Fruit fly (Drosophila melanogaster): ENCODE results near the gene Coq6.
A peak's percentile ranks its signal among the peaks of the same experiment; 100 is the strongest.

Gene Coq6

dm6 chr2L:5523848-5524473 is 8.1 kb downstream of the Coq6 start, which contains the start of the genes Vps52 and Elp4 (continued):
- TF ChIP-seq caup (GFP tag; optimal IDR thresholded peaks at IDR 0.05; ENCODE audit: severe bottlenecking) (no peak), emc (GFP tag; optimal IDR thresholded peaks at IDR 0.05) (no peak), CG16779 (GFP tag; IDR thresholded peaks at IDR 0.05) (no peak), NC2α (GFP tag; optimal IDR thresholded peaks at IDR 0.05) (no peak), Hr39 (optimal IDR thresholded peaks at IDR 0.05) (no peak), CG8281 (tag; optimal IDR thresholded peaks at IDR 0.05) (no peak), fd102C (GFP tag; optimal IDR thresholded peaks at IDR 0.05) (no peak), pnt (GFP tag; optimal IDR thresholded peaks at IDR 0.05) (peak; percentile 20), E2f1 (GFP tag; IDR thresholded peaks at IDR 0.05) (peak; percentile 66), lbe (GFP tag; optimal IDR thresholded peaks at IDR 0.05) (no peak), bbx (GFP tag; IDR thresholded peaks at IDR 0.05; ENCODE audit: partially characterized antibody) (peak; percentile 65), dmrt11E (tag; optimal IDR thresholded peaks at IDR 0.05) (peak; percentile 78), CG34376 (GFP tag; optimal IDR thresholded peaks at IDR 0.05) (peak; percentile 49), bsh (GFP tag; optimal IDR thresholded peaks at IDR 0.05) (peak in 1 of 2 experiments; percentile 72), CG17359 (tag; optimal IDR thresholded peaks at IDR 0.05) (peak; percentile 75), CG11723 (GFP tag; optimal IDR thresholded peaks at IDR 0.05) (no peak), maf-S (GFP tag; optimal IDR thresholded peaks at IDR 0.05) (peak; percentile 48), Lim3 (GFP tag; IDR thresholded peaks at IDR 0.05) (no peak), sens (GFP tag) (peak; percentile 93), CG1792 (GFP tag; optimal IDR thresholded peaks at IDR 0.05) (peak; percentile 8), jigr1 (GFP tag; IDR thresholded peaks at IDR 0.05) (no peak), Nf-YA (GFP tag; IDR thresholded peaks at IDR 0.05) (no peak), CG6175 (GFP tag; IDR thresholded peaks at IDR 0.05) (no peak), CG1529 (GFP tag; optimal IDR thresholded peaks at IDR 0.05) (peak; percentile 27), CG7372 (GFP tag; IDR thresholded peaks at IDR 0.05) (peak; percentile 73), hkb (optimal IDR thresholded peaks at IDR 0.05) (no peak), hkb (GFP tag; IDR thresholded peaks at IDR 0.05) (peak; percentile 65), hb (GFP tag; IDR thresholded peaks at IDR 0.05; ENCODE audit: partially characterized antibody) (peak; percentile 83), prd (optimal IDR thresholded peaks at IDR 0.05) (no peak), prd (GFP tag; IDR thresholded peaks at IDR 0.05) (peak; percentile 75), dimm (GFP tag; IDR thresholded peaks at IDR 0.05) (no peak), CG9727 (GFP tag; optimal IDR thresholded peaks at IDR 0.05) (peak; percentile 85), CG18476 (GFP tag; optimal IDR thresholded peaks at IDR 0.05) (no peak), CG7786 (GFP tag; optimal IDR thresholded peaks at IDR 0.05) (peak; percentile 30), CG3065 (GFP tag; optimal IDR thresholded peaks at IDR 0.05) (no peak), sug (tag; optimal IDR thresholded peaks at IDR 0.05) (peak; percentile 85), Adf1 (GFP tag; IDR thresholded peaks at IDR 0.05) (no peak), CG4854 (GFP tag; optimal IDR thresholded peaks at IDR 0.05) (peak; percentile 53), Spps (tag; optimal IDR thresholded peaks at IDR 0.05) (peak; percentile 50)

- TF ChIP-seq CG31388 (GFP tag; optimal IDR thresholded peaks at IDR 0.05) (no peak), Nf-YA (GFP tag; IDR thresholded peaks at IDR 0.05) (no peak), Pdp1 (GFP tag; optimal IDR thresholded peaks at IDR 0.05) (peak in 1 of 2 experiments; percentile 20), Gsc (GFP tag; IDR thresholded peaks at IDR 0.05) (no peak), Mrtf (GFP tag; IDR thresholded peaks at IDR 0.05) (no peak), pan (optimal IDR thresholded peaks at IDR 0.05) (no peak), pan (GFP tag; optimal IDR thresholded peaks at IDR 0.05 in 1 of 2, IDR thresholded peaks at IDR 0.05 in 1 of 2) (peak in 1 of 2 experiments; percentile 7), Hr39 (optimal IDR thresholded peaks at IDR 0.05) (no peak), insv (GFP tag; optimal IDR thresholded peaks at IDR 0.05) (no peak), CG11696 (GFP tag; IDR thresholded peaks at IDR 0.05) (peak; percentile 71), Elba2 (GFP tag; optimal IDR thresholded peaks at IDR 0.05) (no peak), wdn (GFP tag; IDR thresholded peaks at IDR 0.05) (no peak), HLH54F (GFP tag; optimal IDR thresholded peaks at IDR 0.05) (no peak), dan (GFP tag; IDR thresholded peaks at IDR 0.05) (no peak), ssp (GFP tag; IDR thresholded peaks at IDR 0.05) (no peak), CG2116 (GFP tag; optimal IDR thresholded peaks at IDR 0.05) (no peak), CG7839 (tag; optimal IDR thresholded peaks at IDR 0.05) (peak; percentile 11)
Measured at dm6 chr2L:5520757-5521156, 11.3 kb downstream of the Coq6 start.

All from whole organism, embryonic.